Worm (Caenorhabditis elegans): ENCODE measurements around the gene blos-4.

ce11 chrII:6260684-6261083, 15.6 kb downstream of the blos-4 start, which contains the start of gene nmgp-1:
- TF ChIP-seq nhr-41 (GFP tag; IDR thresholded peaks at IDR 0.05), result no peak
- no peak for TF ChIP-seq jun-1 (tag; optimal IDR thresholded peaks at IDR 0.05)
- TF ChIP-seq mep-1 (tag; optimal IDR thresholded peaks at IDR 0.05), result no peak
- TF ChIP-seq daf-12 (tag; optimal IDR thresholded peaks at IDR 0.05), result no peak
- TF ChIP-seq daf-16 (GFP tag; optimal IDR thresholded peaks at IDR 0.05), result no peak
- peak; percentile 55 for TF ChIP-seq daf-16 (tag; optimal IDR thresholded peaks at IDR 0.05)
- no peak for TF ChIP-seq lir-3 (tag; optimal IDR thresholded peaks at IDR 0.05)
- no peak for TF ChIP-seq nhr-77 (tag; optimal IDR thresholded peaks at IDR 0.05)
